Worm (Caenorhabditis elegans) whole organism, late embryonic: ENCODE results near the gene F07H5.7.

Experiments
- ceh-22 ChIP-seq: sonication (generic microtip); optimal IDR thresholded peaks from 2 replicates; lab custom pipeline; 2017; ENCODE audit warnings: missing biosample characterization, missing genetic modification characterization
- ceh-24 ChIP-seq: sonication (generic microtip); optimal IDR thresholded peaks from 2 replicates; lab custom pipeline; 2016; ENCODE audit warnings: mild to moderate bottlenecking, missing genetic modification characterization, missing compliant biosample characterization
- fax-1 ChIP-seq: sonication (generic microtip); optimal IDR thresholded peaks from 2 replicates; lab custom pipeline; 2016; ENCODE audit warnings: missing genotype, missing genetic modification characterization, missing compliant biosample characterization
- hlh-6 ChIP-seq: sonication (generic microtip); optimal IDR thresholded peaks from 2 replicates; lab custom pipeline; 2016; ENCODE audit warnings: missing genotype, missing genetic modification characterization, missing compliant biosample characterization
- lin-11 ChIP-seq: fragments of 200-800 bp; sonication (Bioruptor generic); optimal IDR thresholded peaks from 2 replicates; lab custom pipeline; 2018; ENCODE audit warnings: mild to moderate bottlenecking, missing genetic modification characterization, missing compliant biosample characterization
- madf-2 ChIP-seq: sonication (generic microtip); optimal IDR thresholded peaks from 2 replicates; lab custom pipeline; 2017; ENCODE audit warnings: missing genetic modification characterization, missing compliant biosample characterization
- pat-9 ChIP-seq: fragments of 200-800 bp; sonication (Bioruptor generic); optimal IDR thresholded peaks from 2 replicates; lab custom pipeline; 2018; ENCODE audit warnings: mild to moderate bottlenecking, missing genetic modification characterization, moderate library complexity, missing compliant biosample characterization
- pha-4 ChIP-seq: fragments of 150-350 bp; optimal IDR thresholded peaks from 2 replicates; lab custom pipeline; 2018; ENCODE audit warnings: missing biosample characterization, missing genetic modification reagents, missing genetic modification characterization
- pqm-1 ChIP-seq: sonication (generic microtip); optimal IDR thresholded peaks from 2 replicates; lab custom pipeline; 2016; ENCODE audit warnings: missing genetic modification characterization, missing compliant biosample characterization
- pros-1 ChIP-seq: fragments of 150-350 bp; optimal IDR thresholded peaks from 2 replicates; lab custom pipeline; 2014; ENCODE audit warnings: missing biosample characterization, missing genetic modification reagents, missing genetic modification characterization
- sdc-2 ChIP-seq: sonication (generic microtip); optimal IDR thresholded peaks from 2 replicates; lab custom pipeline; 2016; ENCODE audit warnings: missing genotype, missing genetic modification characterization, missing compliant biosample characterization
- sox-2 ChIP-seq: fragments of 200-800 bp; sonication (Bioruptor generic); IDR thresholded peaks from 2 replicates; pipeline ENCODE4 v1.3.6; 2022; ENCODE audit warnings: missing genetic modification reagents, missing genetic modification characterization, missing compliant biosample characterization

- no peak for TF ChIP-seq madf-2 (tag; lab: Kevin White, UChicago)
- TF ChIP-seq pat-9 (tag; lab: Kevin White, UChicago), result no peak
- no peak for TF ChIP-seq hlh-6 (tag; lab: Kevin White, UChicago)
- no peak for TF ChIP-seq pqm-1
- TF ChIP-seq sdc-2, result no peak
- TF ChIP-seq fax-1 (tag; lab: Kevin White, UChicago), result no peak
- TF ChIP-seq pros-1, result no peak
- no peak for TF ChIP-seq pha-4 (tag; lab: Kevin White, UChicago)
- no peak for TF ChIP-seq lin-11 (tag; lab: Kevin White, UChicago)
- no peak for TF ChIP-seq sox-2 (GFP tag; lab: Robert Waterston, UW)
- no peak for TF ChIP-seq ceh-24 (tag; lab: Kevin White, UChicago)
- no peak for TF ChIP-seq ceh-22 (tag; lab: Kevin White, UChicago)
Measured at ce11 chrII:8776504-8776903, 17.5 kb downstream of the F07H5.7 start.
